Worm (Caenorhabditis elegans) whole organism, young adult: ENCODE results near the gene twk-44.

ENCODE experiments used
- aptf-3 ChIP-seq: fragments of 200-800 bp; sonication (Bioruptor generic); IDR thresholded peaks from 2 replicates; pipeline ENCODE4 v1.3.6; 2022; ENCODE audit warnings: missing genetic modification characterization, missing compliant biosample characterization
- ceh-91 ChIP-seq: fragments of 200-800 bp; sonication (Bioruptor generic); IDR thresholded peaks from 2 replicates; pipeline ENCODE4 v1.3.6; 2022; ENCODE audit warnings: missing genetic modification reagents, missing genetic modification characterization, missing compliant biosample characterization
- lin-40 ChIP-seq: sonication (generic microtip); optimal IDR thresholded peaks from 2 replicates; lab custom pipeline; 2016; ENCODE audit warnings: missing genetic modification characterization, mild to moderate bottlenecking, missing compliant biosample characterization, missing genotype, missing genetic modification reagents
- unc-62 ChIP-seq: fragments of 150-350 bp; optimal IDR thresholded peaks from 2 replicates; lab custom pipeline; 2014; ENCODE audit warnings: missing biosample characterization, missing genetic modification reagents, missing genetic modification characterization

DNA sequence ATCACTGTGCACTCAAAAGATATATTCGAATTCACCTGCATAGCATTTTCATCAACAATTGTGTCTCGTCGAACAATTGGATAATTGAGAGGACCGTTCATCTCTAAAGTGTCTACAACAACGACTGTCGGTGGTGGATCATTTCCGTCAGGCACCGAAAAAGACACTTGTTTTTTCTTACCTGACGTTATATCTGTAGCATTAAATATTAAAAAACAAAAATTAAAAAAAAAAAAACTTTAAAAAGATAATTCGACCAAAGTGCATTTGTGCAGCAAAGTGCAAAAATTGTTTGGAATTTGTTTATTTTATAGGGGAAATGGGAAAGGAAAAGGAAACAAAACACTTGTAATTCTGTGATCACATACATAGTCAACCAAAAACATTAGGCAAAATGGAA lies at the start of gene twk-44:
- no peak for TF ChIP-seq ceh-91 (GFP tag; lab: Robert Waterston, UW)
- TF ChIP-seq unc-62 (GFP tag; lab: Kevin White, UChicago), result no peak
- no peak for TF ChIP-seq aptf-3 (GFP tag; lab: Robert Waterston, UW)
- TF ChIP-seq lin-40, result no peak
